Worm (Caenorhabditis elegans) whole organism, L1 larva: ENCODE data around the gene C37C3.1.

Source experiments
- C34B4.2 ChIP-seq: sonication (generic microtip); optimal IDR thresholded peaks from 2 replicates; lab custom pipeline; 2017; ENCODE audit warnings: mild to moderate bottlenecking, missing genetic modification characterization, missing compliant biosample characterization
- F16B12.6 ChIP-seq: fragments of 150-350 bp; optimal IDR thresholded peaks from 2 replicates; lab custom pipeline; 2014; ENCODE audit warnings: missing biosample characterization, missing genetic modification characterization
- Y116A8C.19 ChIP-seq: sonication (generic microtip); optimal IDR thresholded peaks from 2 replicates; lab custom pipeline; 2016; ENCODE audit warnings: missing compliant biosample characterization, missing genetic modification characterization, borderline replicate concordance
- aha-1 ChIP-seq: fragments of 150-350 bp; optimal IDR thresholded peaks from 2 replicates; lab custom pipeline; 2014; ENCODE audit warnings: missing biosample characterization, missing genetic modification characterization
- aly-2 ChIP-seq: fragments of 150-350 bp; optimal IDR thresholded peaks from 2 replicates; lab custom pipeline; 2014; ENCODE audit warnings: missing biosample characterization, missing genetic modification characterization
- blmp-1 ChIP-seq: fragments of 150-350 bp; optimal IDR thresholded peaks from 2 replicates; lab custom pipeline; 2014; ENCODE audit warnings: missing biosample characterization, missing genetic modification characterization
- ceh-63 ChIP-seq: fragments of 200-800 bp; sonication (Bioruptor generic); optimal IDR thresholded peaks from 2 replicates; lab custom pipeline; 2018; ENCODE audit warnings: mild to moderate bottlenecking, missing genetic modification characterization, missing compliant biosample characterization
- ceh-8 ChIP-seq: fragments of 200-800 bp; sonication (Bioruptor generic); optimal IDR thresholded peaks from 2 replicates; lab custom pipeline; 2018; ENCODE audit warnings: mild to moderate bottlenecking, missing genetic modification characterization, moderate library complexity, missing compliant biosample characterization
- ceh-82 ChIP-seq, 3 experiments: fragments of 150-350 bp in 1 of 3; sonication (generic microtip) in 2 of 3; optimal IDR thresholded peaks; 2 replicates each; lab custom pipeline; 2014 to 2017; ENCODE audit warnings: missing biosample characterization in 3 of 3, missing genetic modification characterization in 3 of 3
- ceh-88 ChIP-seq: fragments of 200-800 bp; sonication (Bioruptor generic); IDR thresholded peaks from 2 replicates; pipeline ENCODE4 v1.3.6; 2022; ENCODE audit warnings: missing genetic modification characterization, missing compliant biosample characterization
- ceh-90 ChIP-seq: sonication (generic microtip); optimal IDR thresholded peaks from 2 replicates; lab custom pipeline; 2016; ENCODE audit warnings: missing genetic modification characterization, missing compliant biosample characterization
- ces-1 ChIP-seq: fragments of 150-350 bp; optimal IDR thresholded peaks from 2 replicates; lab custom pipeline; 2014; ENCODE audit warnings: missing biosample characterization, missing genetic modification reagents, missing genetic modification characterization
- dpl-1 ChIP-seq, 3 experiments: fragments of 150-350 bp in 2 of 3; sonication (generic microtip) in 1 of 3; optimal IDR thresholded peaks; 2 replicates each; lab custom pipeline; 2014 to 2017; ENCODE audit warnings: missing biosample characterization in 3 of 3, missing genetic modification characterization in 3 of 3, missing genetic modification reagents in 3 of 3
- dsc-1 ChIP-seq: sonication (generic microtip); optimal IDR thresholded peaks from 2 replicates; lab custom pipeline; 2016; ENCODE audit warnings: mild to moderate bottlenecking, missing genetic modification characterization, missing compliant biosample characterization
- efl-1 ChIP-seq, 4 experiments: fragments of 150-350 bp; optimal IDR thresholded peaks in 3 of 4; peaks in 1 of 4; 1 replicate in 1 of 4; 2 replicates in 3 of 4; lab custom pipeline; 2014; ENCODE audit warnings: missing biosample characterization in 2 of 4, missing genetic modification characterization in 2 of 4, missing genetic modification reagents in 2 of 4
- egl-13 ChIP-seq: sonication (generic microtip); optimal IDR thresholded peaks from 2 replicates; lab custom pipeline; 2016; ENCODE audit warnings: missing genotype, missing genetic modification reagents, missing genetic modification characterization, missing compliant biosample characterization
- elt-3 ChIP-seq, 6 experiments: fragments of 150-350 bp in 1 of 6; sonication (generic microtip); optimal IDR thresholded peaks; 2 replicates each; lab custom pipeline; 2017 to 2018; ENCODE audit warnings: missing biosample characterization in 6 of 6, missing genetic modification characterization in 6 of 6, inconsistent platforms in 1 of 6
- ets-5 ChIP-seq: fragments of 200-800 bp; sonication (Bioruptor generic); IDR thresholded peaks from 2 replicates; pipeline ENCODE4 v1.3.6; 2022; ENCODE audit warnings: missing genetic modification characterization, missing compliant biosample characterization
- fkh-4 ChIP-seq: sonication (generic microtip); optimal IDR thresholded peaks from 2 replicates; lab custom pipeline; 2016; ENCODE audit warnings: missing compliant biosample characterization, missing genetic modification characterization, borderline replicate concordance
- fos-1 ChIP-seq: fragments of 150-350 bp; optimal IDR thresholded peaks from 2 replicates; lab custom pipeline; 2014; ENCODE audit warnings: missing biosample characterization, missing genetic modification characterization
- grh-1 ChIP-seq: fragments of 200-800 bp; sonication (Bioruptor generic); IDR thresholded peaks from 2 replicates; pipeline ENCODE4 v1.3.6; 2022; ENCODE audit warnings: missing genetic modification reagents, missing genetic modification characterization, missing compliant biosample characterization
- hlh-17 ChIP-seq: fragments of 200-800 bp; sonication (Bioruptor generic); optimal IDR thresholded peaks from 2 replicates; lab custom pipeline; 2018; ENCODE audit warnings: missing genetic modification characterization, mild to moderate bottlenecking, missing compliant biosample characterization, moderate library complexity, borderline replicate concordance
- hlh-4 ChIP-seq: sonication (generic microtip); optimal IDR thresholded peaks from 2 replicates; lab custom pipeline; 2016; ENCODE audit warnings: mild to moderate bottlenecking, missing genetic modification characterization, missing compliant biosample characterization
- hpl-2 ChIP-seq: fragments of 150-350 bp; optimal IDR thresholded peaks from 2 replicates; lab custom pipeline; 2014; ENCODE audit warnings: missing biosample characterization, missing genetic modification reagents, missing genetic modification characterization
- irx-1 ChIP-seq: sonication (generic microtip); optimal IDR thresholded peaks from 2 replicates; lab custom pipeline; 2016; ENCODE audit warnings: missing genetic modification characterization, missing compliant biosample characterization
- jun-1 ChIP-seq: fragments of 150-350 bp; optimal IDR thresholded peaks from 2 replicates; lab custom pipeline; 2014; ENCODE audit warnings: missing biosample characterization, missing genetic modification reagents, missing genetic modification characterization
- lin-15B ChIP-seq: fragments of 150-350 bp; sonication (generic microtip); optimal IDR thresholded peaks from 3 replicates; lab custom pipeline; 2014; ENCODE audit warnings: missing biosample characterization, missing genetic modification characterization
- lin-35 ChIP-seq, 2 experiments: fragments of 150-350 bp; optimal IDR thresholded peaks; 2 replicates each; lab custom pipeline; 2014; ENCODE audit warnings: missing biosample characterization in 2 of 2, missing genetic modification characterization in 2 of 2, missing genetic modification reagents in 2 of 2
- lin-39 ChIP-seq: fragments of 150-350 bp; optimal IDR thresholded peaks from 2 replicates; lab custom pipeline; 2014; ENCODE audit warnings: missing biosample characterization, missing genetic modification reagents, missing genetic modification characterization
- lir-3 ChIP-seq: sonication (generic microtip); optimal IDR thresholded peaks from 2 replicates; lab custom pipeline; 2016; ENCODE audit warnings: mild to moderate bottlenecking, missing genetic modification characterization, moderate library complexity, missing compliant biosample characterization; ENCODE audit not compliant: poor library complexity
- lsy-2 ChIP-seq, 2 experiments: fragments of 150-350 bp; optimal IDR thresholded peaks; 2 replicates each; lab custom pipeline; 2014; ENCODE audit warnings: missing biosample characterization in 2 of 2, missing genetic modification characterization in 2 of 2
- mdl-1 ChIP-seq, 2 experiments: fragments of 150-350 bp; optimal IDR thresholded peaks; 2 replicates each; lab custom pipeline; 2014 to 2017; ENCODE audit warnings: missing biosample characterization in 2 of 2, missing genetic modification characterization in 2 of 2, inconsistent platforms in 1 of 2
- mef-2 ChIP-seq: fragments of 150-350 bp; optimal IDR thresholded peaks from 2 replicates; lab custom pipeline; 2014; ENCODE audit warnings: missing biosample characterization, missing genetic modification characterization
- mep-1 ChIP-seq: fragments of 150-350 bp; optimal IDR thresholded peaks from 2 replicates; lab custom pipeline; 2014; ENCODE audit warnings: missing biosample characterization, missing genetic modification characterization
- nhr-11 ChIP-seq: fragments of 150-350 bp; optimal IDR thresholded peaks from 2 replicates; lab custom pipeline; 2014; ENCODE audit warnings: missing biosample characterization, missing genetic modification characterization
- nhr-12 ChIP-seq: sonication (generic microtip); optimal IDR thresholded peaks from 2 replicates; lab custom pipeline; 2017; ENCODE audit warnings: missing biosample characterization, missing genetic modification characterization
- nhr-19 ChIP-seq: fragments of 200-800 bp; sonication (Bioruptor generic); conservative IDR thresholded peaks from 2 replicates; pipeline ENCODE4 v1.3.6; 2022; ENCODE audit warnings: missing genetic modification characterization, missing compliant biosample characterization
- nhr-28 ChIP-seq: fragments of 150-350 bp; optimal IDR thresholded peaks from 2 replicates; lab custom pipeline; 2014; ENCODE audit warnings: missing biosample characterization, missing genetic modification characterization
- nhr-47 ChIP-seq: sonication (generic microtip); optimal IDR thresholded peaks from 2 replicates; lab custom pipeline; 2016; ENCODE audit warnings: mild to moderate bottlenecking, missing genetic modification characterization, moderate library complexity, missing compliant biosample characterization
- nhr-71 ChIP-seq: sonication (generic microtip); optimal IDR thresholded peaks from 2 replicates; lab custom pipeline; 2016; ENCODE audit warnings: mild to moderate bottlenecking, missing genetic modification characterization, moderate library complexity, missing compliant biosample characterization
- nhr-84 ChIP-seq: sonication (generic microtip); optimal IDR thresholded peaks from 2 replicates; lab custom pipeline; 2017; ENCODE audit warnings: missing biosample characterization, missing genetic modification characterization
- nhr-90 ChIP-seq: sonication (generic microtip); optimal IDR thresholded peaks from 2 replicates; lab custom pipeline; 2016; ENCODE audit warnings: mild to moderate bottlenecking, missing genetic modification characterization, missing compliant biosample characterization; ENCODE audit not compliant: poor library complexity
- pag-3 ChIP-seq: sonication (generic microtip); optimal IDR thresholded peaks from 2 replicates; lab custom pipeline; 2017; ENCODE audit warnings: missing genetic modification characterization, mild to moderate bottlenecking, missing compliant biosample characterization, antibody characterized with exemption, borderline replicate concordance; ENCODE audit not compliant: insufficient read depth
- rnt-1 ChIP-seq: sonication (generic microtip); optimal IDR thresholded peaks from 2 replicates; lab custom pipeline; 2016; ENCODE audit warnings: mild to moderate bottlenecking, missing genetic modification characterization, moderate library complexity, missing compliant biosample characterization
- snpc-4 ChIP-seq: fragments of 150-350 bp; optimal IDR thresholded peaks from 2 replicates; lab custom pipeline; 2014; ENCODE audit warnings: missing biosample characterization, missing genetic modification characterization
- sox-4 ChIP-seq: sonication (generic microtip); optimal IDR thresholded peaks from 2 replicates; lab custom pipeline; 2016; ENCODE audit warnings: missing genetic modification characterization, missing compliant biosample characterization
- sptf-1 ChIP-seq: fragments of 150-350 bp; optimal IDR thresholded peaks from 2 replicates; lab custom pipeline; 2014; ENCODE audit warnings: missing biosample characterization, missing genetic modification characterization
- unc-30 ChIP-seq: sonication (generic microtip); optimal IDR thresholded peaks from 2 replicates; lab custom pipeline; 2017; ENCODE audit warnings: missing biosample characterization, missing genetic modification characterization
- unc-86 ChIP-seq: sonication (generic microtip); optimal IDR thresholded peaks from 2 replicates; lab custom pipeline; 2016; ENCODE audit warnings: missing genetic modification characterization, missing compliant biosample characterization
- xbp-1 ChIP-seq: sonication (generic microtip); optimal IDR thresholded peaks from 2 replicates; lab custom pipeline; 2016; ENCODE audit warnings: missing genetic modification characterization, missing compliant biosample characterization
- zag-1 ChIP-seq: fragments of 150-350 bp; optimal IDR thresholded peaks from 2 replicates; lab custom pipeline; 2014; ENCODE audit warnings: missing biosample characterization, missing genetic modification characterization
- zip-4 ChIP-seq: fragments of 200-800 bp; sonication (Bioruptor generic); optimal IDR thresholded peaks from 2 replicates; lab custom pipeline; 2018; ENCODE audit warnings: mild to moderate bottlenecking, missing genetic modification characterization, moderate library complexity, missing compliant biosample characterization

Gene C37C3.1

ce11 chrV:7854603-7855002 lies 3.2 kb upstream of the C37C3.1 start, which contains the start of the genes C37C3.9 and C37C3.18 (continued):
- TF ChIP-seq lin-15B (tag; lab: Kevin White, UChicago): no peak
- peak; percentile 52 to 60 (median 52) for TF ChIP-seq dpl-1 (GFP tag; optimal IDR thresholded peaks at IDR 0.05; lab: Kevin White, UChicago)
- peak; percentile 81 for TF ChIP-seq rnt-1 (tag; lab: Kevin White, UChicago)
- no peak for TF ChIP-seq Y116A8C.19 (tag; lab: Kevin White, UChicago)
- TF ChIP-seq irx-1 (tag; lab: Kevin White, UChicago): peak; percentile 14
- TF ChIP-seq zag-1 (tag; lab: Kevin White, UChicago): peak; percentile 39
- TF ChIP-seq nhr-84 (tag; lab: Kevin White, UChicago): no peak
- TF ChIP-seq nhr-28 (tag; lab: Kevin White, UChicago): no peak
- no peak for TF ChIP-seq pag-3 (tag; lab: Kevin White, UChicago)
- TF ChIP-seq lir-3 (tag; lab: Kevin White, UChicago): no peak
- TF ChIP-seq grh-1 (GFP tag; lab: Robert Waterston, UW): no peak
- TF ChIP-seq hpl-2 (GFP tag; lab: Kevin White, UChicago): peak; percentile 84
- peak; percentile 48 for TF ChIP-seq nhr-90
- no peak for TF ChIP-seq sptf-1 (tag; lab: Kevin White, UChicago)
- TF ChIP-seq lin-39 (tag; lab: Kevin White, UChicago): no peak
- TF ChIP-seq ceh-8: peak; percentile 27
- TF ChIP-seq nhr-47 (tag; lab: Kevin White, UChicago): peak; percentile 85
- TF ChIP-seq ceh-88: peak; percentile 29; the same call in 1 of the 2 replicates
- TF ChIP-seq aha-1 (tag; lab: Kevin White, UChicago): no peak
- TF ChIP-seq F16B12.6 (tag; lab: Kevin White, UChicago): peak; percentile 32
- no peak for TF ChIP-seq ceh-90 (tag; lab: Kevin White, UChicago)
- peak; percentile 72 to 88 for TF ChIP-seq lsy-2 (tag; optimal IDR thresholded peaks at IDR 0.05; lab: Kevin White, UChicago)
- TF ChIP-seq C34B4.2: no peak
- no peak for TF ChIP-seq ces-1 (GFP tag; lab: Kevin White, UChicago)
- peak; percentile 77 for TF ChIP-seq unc-86
- TF ChIP-seq elt-3 (tag; optimal IDR thresholded peaks at IDR 0.05; lab: Kevin White, UChicago): peak in 1 of 6 experiments; percentile 47
- peak; percentile 90 for TF ChIP-seq nhr-71
- TF ChIP-seq xbp-1 (tag; lab: Kevin White, UChicago): peak; percentile 85
- no peak for TF ChIP-seq unc-30 (tag; lab: Kevin White, UChicago)
- TF ChIP-seq jun-1 (tag; lab: Kevin White, UChicago): peak; percentile 83
- TF ChIP-seq hlh-4 (tag; lab: Kevin White, UChicago): no peak
- TF ChIP-seq fkh-4: no peak
- TF ChIP-seq dsc-1 (tag; lab: Kevin White, UChicago): peak; percentile 52
- TF ChIP-seq fos-1 (tag; lab: Kevin White, UChicago): peak; percentile 80
- no peak for TF ChIP-seq hlh-17 (GFP tag; lab: Kevin White, UChicago)
- TF ChIP-seq aly-2 (tag; lab: Kevin White, UChicago): peak; percentile 38
- TF ChIP-seq sox-4 (tag; lab: Kevin White, UChicago): peak; percentile 3
- TF ChIP-seq efl-1 (optimal IDR thresholded peaks at IDR 0.05; lab: Kevin White, UChicago): peak; percentile 85 to 97
- TF ChIP-seq efl-1 (GFP tag; optimal IDR thresholded peaks at IDR 0.05 in 1 of 2; lab: Kevin White, UChicago): peak; percentile 54 to 90
- no peak for TF ChIP-seq nhr-12 (tag; lab: Kevin White, UChicago)
- peak; percentile 37 for TF ChIP-seq zip-4
- TF ChIP-seq mep-1: peak; percentile 78
- TF ChIP-seq mdl-1 (tag; optimal IDR thresholded peaks at IDR 0.05; lab: Kevin White, UChicago): peak in 1 of 2 experiments; percentile 84
- peak; percentile 74 to 82 for TF ChIP-seq lin-35 (GFP tag; optimal IDR thresholded peaks at IDR 0.05; lab: Kevin White, UChicago)
- peak; percentile 51 for TF ChIP-seq nhr-11 (tag; lab: Kevin White, UChicago)
- no peak for TF ChIP-seq mef-2 (tag; lab: Kevin White, UChicago)
- TF ChIP-seq egl-13 (tag; lab: Kevin White, UChicago): peak; percentile 5
- TF ChIP-seq snpc-4 (tag; lab: Kevin White, UChicago): peak; percentile 60
- TF ChIP-seq ceh-82 (tag; optimal IDR thresholded peaks at IDR 0.05; lab: Kevin White, UChicago): peak; percentile 72 to 82 (median 81)
- no peak for TF ChIP-seq ceh-63 (GFP tag; lab: Kevin White, UChicago)
- TF ChIP-seq blmp-1 (tag; lab: Kevin White, UChicago): peak; percentile 77
- TF ChIP-seq nhr-19 (GFP tag; lab: Robert Waterston, UW): peak; percentile 75
- TF ChIP-seq ets-5: no peak
